Fruit fly (Drosophila melanogaster): Measurements from ENCODE around the gene Adi1.

The Adi1 gene

DNA sequence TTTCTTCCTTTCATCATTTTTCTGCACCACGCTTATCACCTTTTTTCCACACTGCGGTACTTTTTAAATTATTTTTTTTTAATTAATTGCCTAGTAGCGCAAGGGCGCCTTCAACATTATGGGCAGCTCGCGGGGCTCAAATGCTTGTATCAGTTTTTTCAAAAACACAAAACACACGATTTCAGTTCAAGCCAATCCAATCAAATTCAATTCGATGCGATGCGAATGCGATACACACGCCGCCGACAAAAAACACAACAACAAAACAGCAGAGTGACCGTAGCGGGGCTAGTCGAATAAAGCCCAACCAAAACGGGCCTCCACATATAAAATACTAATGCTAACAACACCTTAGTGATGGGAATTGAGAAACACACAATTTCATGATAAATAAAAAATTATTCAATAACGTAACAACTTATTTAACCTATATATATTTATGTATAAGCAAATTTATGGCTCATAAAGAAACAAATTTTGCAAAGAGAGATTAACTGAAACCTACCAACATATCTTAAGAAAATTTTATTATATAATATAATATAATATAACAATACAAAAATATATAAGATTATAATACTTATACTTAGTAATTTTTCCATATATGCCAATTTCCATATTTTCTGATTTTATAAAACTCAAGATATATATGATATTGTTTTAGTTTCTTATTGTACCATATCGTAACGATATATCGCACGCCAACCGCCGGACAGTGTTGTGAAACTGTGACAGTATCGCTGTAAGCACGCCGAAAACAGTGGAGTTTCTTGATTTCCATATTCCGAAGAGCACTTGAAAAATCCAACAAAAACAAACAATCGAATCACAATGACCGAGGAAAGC lies 2.2 kb upstream of the Adi1 start, which contains the start of the genes CG32066 and CG8003 (continued):
- no peak for TF ChIP-seq Awh (GFP tag; IDR thresholded peaks at IDR 0.05)
- TF ChIP-seq Sin3A (optimal IDR thresholded peaks at IDR 0.05) = no peak
- TF ChIP-seq org-1 (GFP tag; optimal IDR thresholded peaks at IDR 0.05) = no peak
- TF ChIP-seq Oli (tag; optimal IDR thresholded peaks at IDR 0.05) = no peak
- peak; percentile 47; the same call in 1 of the 2 replicates for TF ChIP-seq bowl (GFP tag; IDR thresholded peaks at IDR 0.05)
- no peak for TF ChIP-seq Vsx1 (GFP tag; optimal IDR thresholded peaks at IDR 0.05)
- TF ChIP-seq CG3065 (GFP tag; optimal IDR thresholded peaks at IDR 0.05) = no peak
- TF ChIP-seq CG10147 (GFP tag; optimal IDR thresholded peaks at IDR 0.05) = no peak
- peak; percentile 43 for TF ChIP-seq CG3281 (GFP tag; optimal IDR thresholded peaks at IDR 0.05)
- peak; percentile 62; the same call in 2 of the 3 replicates for TF ChIP-seq ci (GFP tag; IDR thresholded peaks at IDR 0.05)
- TF ChIP-seq crp (GFP tag; optimal IDR thresholded peaks at IDR 0.05) = no peak
- TF ChIP-seq pho (GFP tag; optimal IDR thresholded peaks at IDR 0.05) = no peak
- no peak for TF ChIP-seq yki (optimal IDR thresholded peaks at IDR 0.05)
- TF ChIP-seq Optix (GFP tag; IDR thresholded peaks at IDR 0.05) = peak; percentile 29; the same call in 1 of the 3 replicates
- TF ChIP-seq CG2875 (GFP tag; optimal IDR thresholded peaks at IDR 0.05) = no peak
- TF ChIP-seq CG18599 (GFP tag; optimal IDR thresholded peaks at IDR 0.05) = peak; percentile 30
- TF ChIP-seq CG7786 (GFP tag; optimal IDR thresholded peaks at IDR 0.05) = no peak
- no peak for TF ChIP-seq CG7357 (GFP tag; IDR thresholded peaks at IDR 0.05)
- no peak for TF ChIP-seq CG10274 (GFP tag; optimal IDR thresholded peaks at IDR 0.05)
- TF ChIP-seq CG10959 (GFP tag; IDR thresholded peaks at IDR 0.05) = no peak
- TF ChIP-seq sug (tag; optimal IDR thresholded peaks at IDR 0.05) = peak; percentile 41
- peak; percentile 67; the same call in 2 of the 3 replicates for TF ChIP-seq HLH4C (GFP tag; IDR thresholded peaks at IDR 0.05; ENCODE audit: partially characterized antibody)
- no peak for TF ChIP-seq Sry-β (GFP tag; optimal IDR thresholded peaks at IDR 0.05)
- no peak for TF ChIP-seq psq (GFP tag; optimal IDR thresholded peaks at IDR 0.05)
- TF ChIP-seq emc (GFP tag; optimal IDR thresholded peaks at IDR 0.05) = no peak
- no peak for TF ChIP-seq Deaf1 (tag; optimal IDR thresholded peaks at IDR 0.05)
- no peak for TF ChIP-seq E2f1 (GFP tag; IDR thresholded peaks at IDR 0.05)
- no peak for TF ChIP-seq GATAe (GFP tag; conservative IDR thresholded peaks at IDR 0.05)
- TF ChIP-seq H15 (GFP tag; IDR thresholded peaks at IDR 0.05) = no peak
- no peak for TF ChIP-seq luna (GFP tag; optimal IDR thresholded peaks at IDR 0.05)
- peak; percentile 35 for TF ChIP-seq gsb-n (tag; optimal IDR thresholded peaks at IDR 0.05)
- TF ChIP-seq peb (GFP tag; IDR thresholded peaks at IDR 0.05) = no peak
- TF ChIP-seq CG2120 (GFP tag; optimal IDR thresholded peaks at IDR 0.05) = peak; percentile 37
- TF ChIP-seq CHES-1-like (GFP tag; optimal IDR thresholded peaks at IDR 0.05) = no peak
- TF ChIP-seq Jarid2 (GFP tag; optimal IDR thresholded peaks at IDR 0.05) = peak; percentile 96
- peak; percentile 5 for TF ChIP-seq Ets97D (GFP tag; optimal IDR thresholded peaks at IDR 0.05)
- no peak for TF ChIP-seq ham (GFP tag; IDR thresholded peaks at IDR 0.05)
- TF ChIP-seq CG18262 (tag; optimal IDR thresholded peaks at IDR 0.05) = peak; percentile 55
- no peak for TF ChIP-seq ftz-f1 (GFP tag; optimal IDR thresholded peaks at IDR 0.05)
- TF ChIP-seq lmd (GFP tag; IDR thresholded peaks at IDR 0.05) = no peak; the same call in 1 of the 2 replicates
- peak; percentile 5 for TF ChIP-seq CG18619 (GFP tag; optimal IDR thresholded peaks at IDR 0.05)
- peak; percentile 48 for TF ChIP-seq dmrt11E (tag; optimal IDR thresholded peaks at IDR 0.05)
- TF ChIP-seq Dp (GFP tag; optimal IDR thresholded peaks at IDR 0.05) = peak; percentile 6
- TF ChIP-seq CG17802 (tag; optimal IDR thresholded peaks at IDR 0.05) = no peak
- peak; percentile 26 for TF ChIP-seq scrt (GFP tag; optimal IDR thresholded peaks at IDR 0.05)
- TF ChIP-seq CG32772 (GFP tag; IDR thresholded peaks at IDR 0.05) = no peak
- peak; percentile 15 for TF ChIP-seq exex (tag; optimal IDR thresholded peaks at IDR 0.05)
- peak; percentile 72 for TF ChIP-seq gem (tag; optimal IDR thresholded peaks at IDR 0.05)
- no peak for TF ChIP-seq Dip3 (GFP tag; optimal IDR thresholded peaks at IDR 0.05)
- TF ChIP-seq CG1024 (GFP tag; IDR thresholded peaks at IDR 0.05) = no peak; the same call in 1 of the 2 replicates
